Fruit fly (Drosophila melanogaster) whole organism, embryonic: ENCODE results near the gene CG9590.

Experiments
- CG11695 ChIP-seq: fragments of 200-800 bp; sonication (Bioruptor generic); IDR thresholded peaks from 3 replicates; pipeline ENCODE4 v1.3.6; 2022; ENCODE audit warnings: missing biosample characterization, missing genetic modification characterization
- CG17328 ChIP-seq: fragments of 200-800 bp; sonication (Bioruptor generic); IDR thresholded peaks from 2 replicates; pipeline ENCODE4 v1.3.6; 2022; ENCODE audit warnings: missing biosample characterization, missing genetic modification characterization
- CG17359 ChIP-seq: fragments of 200-800 bp; sonication (Bioruptor generic); optimal IDR thresholded peaks from 3 replicates; lab custom pipeline; 2018; ENCODE audit warnings: missing biosample characterization, mild to moderate bottlenecking, missing genetic modification characterization, moderate library complexity
- Oaz ChIP-seq: fragments of 200-800 bp; sonication (Bioruptor generic); IDR thresholded peaks from 2 replicates; pipeline ENCODE4 v1.3.6; 2022; ENCODE audit warnings: missing biosample characterization, missing genetic modification characterization
- Ravus ChIP-seq: fragments of 200-800 bp; sonication (Bioruptor generic); IDR thresholded peaks from 2 replicates; pipeline ENCODE4 v1.3.6; 2022; ENCODE audit warnings: missing biosample characterization, missing genetic modification characterization
- ap ChIP-seq: fragments of 200-800 bp; sonication (Bioruptor generic); IDR thresholded peaks from 2 replicates; pipeline ENCODE4 v1.3.6; 2022; ENCODE audit warnings: missing biosample characterization, missing genetic modification characterization
- sug ChIP-seq: fragments of 200-800 bp; optimal IDR thresholded peaks from 2 replicates; lab custom pipeline; 2019; ENCODE audit warnings: missing biosample characterization, mild to moderate bottlenecking, missing genetic modification characterization, moderate library complexity

DNA sequence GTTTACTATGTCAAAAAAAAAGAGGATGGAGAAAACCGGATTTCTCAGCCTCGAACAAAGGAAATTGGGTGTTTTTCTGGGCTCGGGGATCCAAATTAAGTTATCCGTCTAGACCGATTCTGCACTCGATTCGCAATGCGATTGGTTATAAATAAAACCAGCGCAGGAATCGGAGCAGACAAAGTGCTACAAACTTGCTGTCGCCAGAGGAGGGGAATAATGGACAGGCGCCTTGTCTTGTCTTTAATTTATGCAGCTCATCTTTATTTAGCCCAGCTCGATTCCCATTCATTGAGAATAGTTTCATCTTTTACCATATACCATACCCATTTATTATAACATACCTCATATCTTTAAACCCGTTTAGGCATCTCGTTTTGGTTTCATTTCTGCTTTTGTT lies 18.2 kb downstream of the CG9590 start:
- no peak for TF ChIP-seq CG17328 (GFP tag; lab: Robert Waterston, UW)
- TF ChIP-seq ap (GFP tag; lab: Robert Waterston, UW): no peak
- TF ChIP-seq CG17359 (tag; lab: Kevin White, UChicago): no peak
- no peak for TF ChIP-seq CG11695 (GFP tag; lab: Robert Waterston, UW)
- TF ChIP-seq Ravus (GFP tag; lab: Robert Waterston, UW): no peak
- no peak for TF ChIP-seq sug (tag; lab: Kevin White, UChicago)
- no peak for TF ChIP-seq Oaz (GFP tag; lab: Robert Waterston, UW)
